Worm (Caenorhabditis elegans) whole organism, midembryonic: ENCODE measurements around the gene srh-19.
A peak's percentile ranks its signal among the peaks of the same experiment; 100 is the strongest.

Experiments used
- T22C8.4 ChIP-seq: fragments of 200-800 bp; sonication (Bioruptor generic); IDR thresholded peaks from 2 replicates; pipeline ENCODE4 v1.3.6; 2022; ENCODE audit warnings: missing genetic modification characterization, missing compliant biosample characterization
- cog-1 ChIP-seq: sonication (generic microtip); optimal IDR thresholded peaks from 2 replicates; lab custom pipeline; 2016; ENCODE audit warnings: missing genetic modification characterization, missing compliant biosample characterization
- flt-1 ChIP-seq: fragments of 200-800 bp; sonication (Bioruptor generic); IDR thresholded peaks from 2 replicates; pipeline ENCODE4 v1.3.6; 2022; ENCODE audit warnings: missing genetic modification characterization, missing compliant biosample characterization
- klf-2 ChIP-seq: fragments of 200-800 bp; sonication (Bioruptor generic); conservative IDR thresholded peaks from 2 replicates; pipeline ENCODE4 v1.3.6; 2022; ENCODE audit warnings: missing genetic modification reagents, missing genetic modification characterization, missing compliant biosample characterization
- med-1 ChIP-seq: sonication (generic microtip); optimal IDR thresholded peaks from 2 replicates; lab custom pipeline; 2017; ENCODE audit warnings: missing genetic modification characterization, mild to moderate bottlenecking, missing compliant biosample characterization, antibody characterized with exemption, missing genetic modification reagents; ENCODE audit not compliant: insufficient read depth
- ref-1 ChIP-seq: fragments of 200-800 bp; sonication (Bioruptor generic); conservative IDR thresholded peaks from 2 replicates; pipeline ENCODE4 v1.3.6; 2022; ENCODE audit warnings: missing genetic modification reagents, missing genetic modification characterization, missing compliant biosample characterization
- tab-1 ChIP-seq: fragments of 200-800 bp; sonication (Bioruptor generic); IDR thresholded peaks from 2 replicates; pipeline ENCODE4 v1.3.6; 2022; ENCODE audit warnings: missing genetic modification characterization, missing compliant biosample characterization
- ztf-23 ChIP-seq: fragments of 200-800 bp; sonication (Bioruptor generic); IDR thresholded peaks from 2 replicates; pipeline ENCODE4 v1.3.6; 2022; ENCODE audit warnings: missing genetic modification reagents, missing genetic modification characterization, missing compliant biosample characterization
- ztf-29 ChIP-seq: fragments of 200-800 bp; sonication (Bioruptor generic); IDR thresholded peaks from 2 replicates; pipeline ENCODE4 v1.3.6; 2022; ENCODE audit warnings: missing genetic modification reagents, missing genetic modification characterization, missing compliant biosample characterization

srh-19 gene

ce11 chrX:1453770-1454169, 40.8 kb downstream of the srh-19 start, which contains the start of gene cebp-1:
Gene cebp-1, minus strand, starts transcription at chrX:1453868.
- no peak for TF ChIP-seq ref-1 (GFP tag; lab: Robert Waterston, UW)
- TF ChIP-seq med-1 (GFP tag; lab: Kevin White, UChicago), result no peak
- no peak for TF ChIP-seq tab-1 (GFP tag; lab: Robert Waterston, UW)
- TF ChIP-seq flt-1 (GFP tag; lab: Robert Waterston, UW), result no peak
- TF ChIP-seq klf-2, result no peak
- no peak for TF ChIP-seq ztf-29
- no peak for TF ChIP-seq T22C8.4 (GFP tag; lab: Robert Waterston, UW)
- no peak for TF ChIP-seq cog-1 (tag; lab: Kevin White, UChicago)
- no peak for TF ChIP-seq ztf-23 (GFP tag; lab: Robert Waterston, UW)

ce11 chrX:1454385-1454784, 41.4 kb downstream of the srh-19 start:
- no peak for TF ChIP-seq med-1 (GFP tag; lab: Kevin White, UChicago)
- TF ChIP-seq ztf-23 (GFP tag; lab: Robert Waterston, UW), result peak; percentile 64; the same call in 1 of the 2 replicates
- no peak for TF ChIP-seq klf-2
- TF ChIP-seq T22C8.4 (GFP tag; lab: Robert Waterston, UW), result 0 out of 2 replicates have a peak, but pooled peaks have one; percentile 10
- TF ChIP-seq cog-1 (tag; lab: Kevin White, UChicago), result peak; percentile 90
- peak; percentile 45 for TF ChIP-seq flt-1 (GFP tag; lab: Robert Waterston, UW)

ce11 chrX:1456350-1457080, 43.6 kb downstream of the srh-19 start:
- TF ChIP-seq flt-1 (GFP tag; lab: Robert Waterston, UW) (no peak), cog-1 (tag; lab: Kevin White, UChicago) (no peak), ztf-29 (no peak), klf-2 (no peak), med-1 (GFP tag; lab: Kevin White, UChicago) (no peak), T22C8.4 (GFP tag; lab: Robert Waterston, UW) (no peak)

- TF ChIP-seq cog-1 (tag; lab: Kevin White, UChicago) (no peak), klf-2 (no peak), T22C8.4 (GFP tag; lab: Robert Waterston, UW) (no peak), ref-1 (GFP tag; lab: Robert Waterston, UW) (no peak), tab-1 (GFP tag; lab: Robert Waterston, UW) (no peak), flt-1 (GFP tag; lab: Robert Waterston, UW) (no peak), med-1 (GFP tag; lab: Kevin White, UChicago) (no peak), ztf-23 (GFP tag; lab: Robert Waterston, UW) (no peak), ztf-29 (no peak)
Measured at ce11 chrX:1458793-1459192, 45.8 kb downstream of the srh-19 start, which contains the start of gene D1005.2. Gene D1005.2, plus strand, starts transcription at chrX:1459022.

- TF ChIP-seq T22C8.4 (GFP tag; lab: Robert Waterston, UW), result no peak
- no peak for TF ChIP-seq tab-1 (GFP tag; lab: Robert Waterston, UW)
- no peak for TF ChIP-seq cog-1 (tag; lab: Kevin White, UChicago)
- TF ChIP-seq flt-1 (GFP tag; lab: Robert Waterston, UW), result no peak
- no peak for TF ChIP-seq ztf-29
- no peak for TF ChIP-seq ztf-23 (GFP tag; lab: Robert Waterston, UW)
- TF ChIP-seq med-1 (GFP tag; lab: Kevin White, UChicago), result no peak
- TF ChIP-seq ref-1 (GFP tag; lab: Robert Waterston, UW), result no peak
Measured at ce11 chrX:1459756-1460155, 46.8 kb downstream of the srh-19 start.

ce11 chrX:1464699-1465098, 51.8 kb downstream of the srh-19 start, which contains the start of gene D1005.6:
Gene D1005.6, minus strand, starts transcription at chrX:1464799.
- no peak for TF ChIP-seq klf-2
- TF ChIP-seq med-1 (GFP tag; lab: Kevin White, UChicago), result no peak
- TF ChIP-seq flt-1 (GFP tag; lab: Robert Waterston, UW), result no peak
- no peak for TF ChIP-seq tab-1 (GFP tag; lab: Robert Waterston, UW)
- TF ChIP-seq ztf-29, result no peak
- TF ChIP-seq T22C8.4 (GFP tag; lab: Robert Waterston, UW), result no peak
- TF ChIP-seq ztf-23 (GFP tag; lab: Robert Waterston, UW), result no peak
- TF ChIP-seq ref-1 (GFP tag; lab: Robert Waterston, UW), result no peak
- TF ChIP-seq cog-1 (tag; lab: Kevin White, UChicago), result no peak
